Fruit fly (Drosophila melanogaster) whole organism, wandering third instar larva: ENCODE results near the gene CG32847.

ENCODE experiments used
- Abd-B ChIP-seq: fragments of >200 bp; optimal IDR thresholded peaks from 2 replicates; lab custom pipeline; 2017; ENCODE audit warnings: missing biosample characterization, missing genetic modification characterization
- br ChIP-seq: fragments of 200-800 bp; sonication (Bioruptor generic); optimal IDR thresholded peaks from 2 replicates; lab custom pipeline; 2016; ENCODE audit warnings: missing biosample characterization, missing genetic modification characterization
- dl ChIP-seq, 2 experiments: fragments of 175-275, 200-275 bp in 1 of 2; fragments of 200-275 bp in 1 of 2; sonication (Bioruptor generic); optimal IDR thresholded peaks; lab custom pipeline; 2018; ENCODE audit warnings: mild to moderate bottlenecking in 2 of 2, missing biosample characterization in 2 of 2, missing genetic modification characterization in 2 of 2, moderate library complexity in 2 of 2; ENCODE audit not compliant: partially characterized antibody in 2 of 2, insufficient read depth in 1 of 2
- foxo ChIP-seq, 2 experiments: fragments of 200-800 bp; sonication (Bioruptor generic); optimal IDR thresholded peaks; 2 replicates in 1 of 2; 3 replicates in 1 of 2; lab custom pipeline; 2016 to 2017; ENCODE audit warnings: missing biosample characterization in 2 of 2, missing genetic modification characterization in 2 of 2
- h ChIP-seq: fragments of 200-800 bp; sonication (Bioruptor generic); optimal IDR thresholded peaks from 3 replicates; lab custom pipeline; 2016; ENCODE audit warnings: missing biosample characterization, mild to moderate bottlenecking, missing genetic modification characterization
- lola ChIP-seq: fragments of >200 bp; optimal IDR thresholded peaks from 2 replicates; lab custom pipeline; 2017; ENCODE audit warnings: missing biosample characterization, missing genetic modification characterization
- psq ChIP-seq: fragments of 200-800 bp; sonication (Bioruptor generic); optimal IDR thresholded peaks from 3 replicates; lab custom pipeline; 2017; ENCODE audit warnings: missing biosample characterization, mild to moderate bottlenecking, missing genetic modification characterization, moderate library complexity
- sv ChIP-seq: fragments of 200-800 bp; sonication (Bioruptor generic); optimal IDR thresholded peaks from 3 replicates; lab custom pipeline; 2016; ENCODE audit warnings: missing biosample characterization, missing genetic modification characterization
- usp ChIP-seq: fragments of >200 bp; optimal IDR thresholded peaks from 2 replicates; lab custom pipeline; 2017; ENCODE audit warnings: missing biosample characterization, missing genetic modification characterization
- woc ChIP-seq: sonication (Bioruptor generic); optimal IDR thresholded peaks from 2 replicates; lab custom pipeline; 2016; ENCODE audit warnings: missing biosample characterization, mild to moderate bottlenecking, missing genetic modification characterization

DNA sequence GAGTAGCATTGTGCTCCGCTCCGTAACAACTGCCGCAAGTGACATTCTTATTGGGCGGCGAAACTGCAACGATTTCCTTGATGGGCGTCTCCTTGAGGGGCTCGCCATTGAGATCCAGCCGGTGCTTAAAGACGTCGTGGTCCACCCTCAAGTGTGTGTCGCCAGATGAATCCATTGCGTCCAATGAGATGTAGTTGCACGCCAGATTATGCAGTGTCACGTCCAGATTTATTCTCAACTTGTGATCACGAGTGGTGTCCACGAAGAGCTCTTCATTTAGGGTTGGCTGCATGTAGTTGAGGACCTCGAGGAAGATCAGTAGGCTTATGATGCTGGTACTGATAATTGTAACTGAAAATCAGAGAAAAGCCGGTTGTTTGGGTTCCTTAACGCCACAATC, 41.6 kb downstream of the CG32847 start:
- no peak for TF ChIP-seq lola
- no peak for TF ChIP-seq foxo (GFP tag; optimal IDR thresholded peaks at IDR 0.05; lab: Kevin White, UChicago)
- no peak for TF ChIP-seq sv
- no peak for TF ChIP-seq Abd-B (GFP tag; lab: Kevin White, UChicago)
- no peak for TF ChIP-seq usp (GFP tag; lab: Kevin White, UChicago)
- TF ChIP-seq woc (GFP tag; lab: Kevin White, UChicago): no peak
- no peak for TF ChIP-seq psq (GFP tag; lab: Kevin White, UChicago)
- TF ChIP-seq br: no peak
- no peak for TF ChIP-seq dl (GFP tag; optimal IDR thresholded peaks at IDR 0.05; lab: Kevin White, UChicago; ENCODE audit: insufficient read depth in 1 of 2, partially characterized antibody in 2 of 2)
- TF ChIP-seq h: no peak
